Worm (Caenorhabditis elegans) whole organism, L2 larva: Measurements from ENCODE around the gene C04E6.7.

Source experiments
- C34F6.9 ChIP-seq: fragments of 150-350 bp; optimal IDR thresholded peaks from 2 replicates; lab custom pipeline; 2014; ENCODE audit warnings: missing biosample characterization, missing genetic modification characterization
- F13H6.1 ChIP-seq: sonication (generic microtip); optimal IDR thresholded peaks from 2 replicates; lab custom pipeline; 2016; ENCODE audit warnings: missing genetic modification characterization, missing compliant biosample characterization
- R02D3.7 ChIP-seq: fragments of 150-350 bp; optimal IDR thresholded peaks from 2 replicates; lab custom pipeline; 2014; ENCODE audit warnings: missing biosample characterization, missing genetic modification characterization
- Y55F3AM.14 ChIP-seq: fragments of 200-800 bp; sonication (Bioruptor generic); optimal IDR thresholded peaks from 2 replicates; lab custom pipeline; 2018; ENCODE audit warnings: mild to moderate bottlenecking, missing genetic modification characterization, missing compliant biosample characterization
- ZK546.5 ChIP-seq: sonication (generic microtip); optimal IDR thresholded peaks from 2 replicates; lab custom pipeline; 2017; ENCODE audit warnings: missing biosample characterization, missing genetic modification characterization
- alr-1 ChIP-seq: fragments of 150-350 bp; optimal IDR thresholded peaks from 2 replicates; lab custom pipeline; 2014; ENCODE audit warnings: missing biosample characterization, missing genetic modification characterization
- aly-2 ChIP-seq: fragments of 150-350 bp; optimal IDR thresholded peaks from 2 replicates; lab custom pipeline; 2014; ENCODE audit warnings: missing biosample characterization, missing genetic modification characterization
- ama-1 ChIP-seq: fragments of 150-350 bp; optimal IDR thresholded peaks from 2 replicates; lab custom pipeline; 2018; ENCODE audit warnings: inconsistent platforms
- blmp-1 ChIP-seq: sonication (generic microtip); optimal IDR thresholded peaks from 2 replicates; lab custom pipeline; 2017; ENCODE audit warnings: missing genetic modification characterization, mild to moderate bottlenecking, missing compliant biosample characterization, antibody characterized with exemption, moderate library complexity; ENCODE audit not compliant: insufficient read depth
- ceh-16 ChIP-seq: fragments of 150-350 bp; optimal IDR thresholded peaks from 2 replicates; lab custom pipeline; 2014; ENCODE audit warnings: missing biosample characterization, missing genetic modification characterization
- ceh-82 ChIP-seq: fragments of 150-350 bp; optimal IDR thresholded peaks from 2 replicates; lab custom pipeline; 2014; ENCODE audit warnings: missing biosample characterization, missing genetic modification characterization
- crh-2 ChIP-seq: sonication (generic microtip); optimal IDR thresholded peaks from 2 replicates; lab custom pipeline; 2017; ENCODE audit warnings: missing biosample characterization, missing genetic modification characterization
- dmd-4 ChIP-seq: sonication (generic microtip); optimal IDR thresholded peaks from 2 replicates; lab custom pipeline; 2017; ENCODE audit warnings: missing biosample characterization, missing genetic modification characterization
- egl-27 ChIP-seq: sonication (generic microtip); optimal IDR thresholded peaks from 3 replicates; lab custom pipeline; 2017; ENCODE audit warnings: missing biosample characterization, missing genetic modification reagents, missing genetic modification characterization
- elt-1 ChIP-seq: fragments of 150-350 bp; optimal IDR thresholded peaks from 2 replicates; lab custom pipeline; 2014; ENCODE audit warnings: missing biosample characterization, missing genetic modification characterization
- elt-3 ChIP-seq: sonication (generic microtip); optimal IDR thresholded peaks from 2 replicates; lab custom pipeline; 2017; ENCODE audit warnings: missing biosample characterization, missing genetic modification characterization
- fos-1 ChIP-seq: fragments of 150-350 bp; optimal IDR thresholded peaks from 2 replicates; lab custom pipeline; 2014; ENCODE audit warnings: missing biosample characterization, missing genetic modification characterization
- gmeb-1 ChIP-seq: fragments of 150-350 bp; optimal IDR thresholded peaks from 2 replicates; lab custom pipeline; 2014; ENCODE audit warnings: missing biosample characterization, missing genetic modification characterization
- lin-11 ChIP-seq: fragments of 150-350 bp; sonication (generic microtip); optimal IDR thresholded peaks from 2 replicates; lab custom pipeline; 2014; ENCODE audit warnings: missing biosample characterization, missing genetic modification characterization, inconsistent platforms, mixed read lengths
- lin-13 ChIP-seq: fragments of 150-350 bp; optimal IDR thresholded peaks from 2 replicates; lab custom pipeline; 2014; ENCODE audit warnings: missing biosample characterization, missing genetic modification reagents, missing genetic modification characterization
- lin-39 ChIP-seq: fragments of 150-350 bp; optimal IDR thresholded peaks from 2 replicates; lab custom pipeline; 2014; ENCODE audit warnings: missing biosample characterization, missing genetic modification reagents, missing genetic modification characterization
- lsy-2 ChIP-seq, 2 experiments: fragments of 150-350 bp in 1 of 2; sonication (generic microtip) in 1 of 2; optimal IDR thresholded peaks; 2 replicates each; lab custom pipeline; 2014 to 2017; ENCODE audit warnings: missing biosample characterization in 2 of 2, missing genetic modification characterization in 2 of 2
- mab-5 ChIP-seq: fragments of 150-350 bp; optimal IDR thresholded peaks from 2 replicates; lab custom pipeline; 2014; ENCODE audit warnings: missing biosample characterization, missing genetic modification characterization
- mbf-1 ChIP-seq: sonication (generic microtip); optimal IDR thresholded peaks from 2 replicates; lab custom pipeline; 2017; ENCODE audit warnings: missing biosample characterization, missing genetic modification characterization
- mdl-1 ChIP-seq, 2 experiments: fragments of 150-350 bp in 1 of 2; sonication (generic microtip) in 1 of 2; optimal IDR thresholded peaks; 2 replicates each; lab custom pipeline; 2017; ENCODE audit warnings: missing biosample characterization in 2 of 2, missing genetic modification characterization in 2 of 2
- nhr-10 ChIP-seq: sonication (generic microtip); optimal IDR thresholded peaks from 2 replicates; lab custom pipeline; 2017; ENCODE audit warnings: missing biosample characterization, missing genetic modification characterization
- nhr-11 ChIP-seq: fragments of 150-350 bp; optimal IDR thresholded peaks from 2 replicates; lab custom pipeline; 2014; ENCODE audit warnings: missing biosample characterization, missing genetic modification characterization
- nhr-12 ChIP-seq: fragments of 150-350 bp; optimal IDR thresholded peaks from 2 replicates; lab custom pipeline; 2014; ENCODE audit warnings: missing biosample characterization, missing genetic modification characterization
- nhr-129 ChIP-seq: fragments of 150-350 bp; optimal IDR thresholded peaks from 2 replicates; lab custom pipeline; 2014; ENCODE audit warnings: missing biosample characterization, missing genetic modification characterization
- nhr-21 ChIP-seq: fragments of 150-350 bp; optimal IDR thresholded peaks from 2 replicates; lab custom pipeline; 2014; ENCODE audit warnings: missing biosample characterization, missing genetic modification characterization
- nhr-23 ChIP-seq: fragments of 150-350 bp; optimal IDR thresholded peaks from 2 replicates; lab custom pipeline; 2014; ENCODE audit warnings: missing biosample characterization, missing genetic modification reagents, missing genetic modification characterization
- nhr-237 ChIP-seq: fragments of 150-350 bp; optimal IDR thresholded peaks from 2 replicates; lab custom pipeline; 2014; ENCODE audit warnings: missing biosample characterization, missing genetic modification characterization
- nhr-25 ChIP-seq: fragments of 150-350 bp; sonication (generic microtip); optimal IDR thresholded peaks from 3 replicates; lab custom pipeline; 2014; ENCODE audit warnings: missing biosample characterization, missing genetic modification characterization
- nhr-6 ChIP-seq: fragments of 150-350 bp; optimal IDR thresholded peaks from 2 replicates; lab custom pipeline; 2014; ENCODE audit warnings: missing biosample characterization, missing genetic modification characterization
- nhr-77 ChIP-seq: fragments of 150-350 bp; optimal IDR thresholded peaks from 2 replicates; lab custom pipeline; 2014; ENCODE audit warnings: missing biosample characterization, missing genetic modification characterization
- peb-1 ChIP-seq: fragments of 150-350 bp; optimal IDR thresholded peaks from 2 replicates; lab custom pipeline; 2014; ENCODE audit warnings: missing biosample characterization, missing genetic modification characterization
- sem-4 ChIP-seq: fragments of 150-350 bp; optimal IDR thresholded peaks from 2 replicates; lab custom pipeline; 2014; ENCODE audit warnings: missing biosample characterization, missing genetic modification reagents, missing genetic modification characterization
- skn-1 ChIP-seq: sonication (generic microtip); optimal IDR thresholded peaks from 2 replicates; lab custom pipeline; 2017; ENCODE audit warnings: missing biosample characterization, missing genetic modification characterization
- sma-3 ChIP-seq: sonication (generic microtip); optimal IDR thresholded peaks from 2 replicates; lab custom pipeline; 2016; ENCODE audit warnings: missing genetic modification reagents, missing genetic modification characterization, missing compliant biosample characterization
- sma-9 ChIP-seq, 2 experiments: fragments of 150-350 bp in 1 of 2; sonication (generic microtip) in 1 of 2; optimal IDR thresholded peaks; 2 replicates each; lab custom pipeline; 2014 to 2016; ENCODE audit warnings: missing genetic modification characterization in 2 of 2, mild to moderate bottlenecking in 1 of 2, missing biosample characterization in 1 of 2, missing compliant biosample characterization in 1 of 2, missing genetic modification reagents in 1 of 2, moderate library complexity in 1 of 2
- snpc-4 ChIP-seq: fragments of 150-350 bp; optimal IDR thresholded peaks from 2 replicates; lab custom pipeline; 2014; ENCODE audit warnings: missing biosample characterization, missing genetic modification characterization
- unc-39 ChIP-seq: fragments of 150-350 bp; optimal IDR thresholded peaks from 2 replicates; lab custom pipeline; 2014; ENCODE audit warnings: missing biosample characterization, missing genetic modification characterization
- unc-55 ChIP-seq: fragments of 150-350 bp; sonication (generic microtip); optimal IDR thresholded peaks from 3 replicates; lab custom pipeline; 2014; ENCODE audit warnings: missing biosample characterization, missing genetic modification reagents, missing genetic modification characterization
- unc-62 ChIP-seq: fragments of 150-350 bp; optimal IDR thresholded peaks from 2 replicates; lab custom pipeline; 2014; ENCODE audit warnings: missing biosample characterization, missing genetic modification reagents, missing genetic modification characterization
- zag-1 ChIP-seq: fragments of 150-350 bp; optimal IDR thresholded peaks from 2 replicates; lab custom pipeline; 2014; ENCODE audit warnings: missing biosample characterization, missing genetic modification characterization
- ztf-1 ChIP-seq: fragments of 200-800 bp; sonication (Bioruptor generic); conservative IDR thresholded peaks from 2 replicates; pipeline ENCODE4 v1.3.6; 2022; ENCODE audit warnings: missing genetic modification characterization, missing compliant biosample characterization
- ztf-11 ChIP-seq: sonication (generic microtip); optimal IDR thresholded peaks from 2 replicates; lab custom pipeline; 2017; ENCODE audit warnings: missing biosample characterization, missing genetic modification characterization
- ztf-4 ChIP-seq: fragments of 150-350 bp; optimal IDR thresholded peaks from 2 replicates; lab custom pipeline; 2014; ENCODE audit warnings: missing biosample characterization, missing genetic modification characterization

The C04E6.7 gene

DNA sequence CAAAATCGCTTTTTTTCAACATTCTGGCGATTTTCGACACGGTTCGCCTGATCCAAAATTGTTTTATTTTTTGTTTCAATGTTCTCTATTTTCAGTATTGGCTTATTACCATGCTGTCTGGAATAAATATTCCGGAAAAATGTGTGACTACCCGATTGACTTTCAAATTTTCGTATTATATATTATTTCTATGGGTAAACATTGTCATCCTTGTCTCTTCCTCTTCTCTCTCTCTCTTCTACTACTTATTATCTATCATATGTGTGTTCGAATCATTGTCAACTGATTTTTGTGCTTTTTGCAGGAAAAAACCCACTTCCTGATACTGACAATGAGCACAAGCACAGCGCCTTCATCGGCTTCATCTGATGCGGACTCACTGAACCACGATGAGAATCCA lies at the start of gene C04E6.7:
TSS of gene C04E6.7 (plus strand) at position 301 of the 400 bp plus-strand sequence.
- TF ChIP-seq ama-1 (lab: Kevin White, UChicago) = no peak
- no peak for TF ChIP-seq mab-5 (tag; lab: Kevin White, UChicago)
- no peak for TF ChIP-seq snpc-4
- no peak for TF ChIP-seq zag-1 (tag; lab: Kevin White, UChicago)
- no peak for TF ChIP-seq sma-9 (GFP tag; optimal IDR thresholded peaks at IDR 0.05; lab: Kevin White, UChicago)
- no peak for TF ChIP-seq sma-9 (tag; optimal IDR thresholded peaks at IDR 0.05; lab: Kevin White, UChicago)
- TF ChIP-seq nhr-23 = no peak

DNA sequence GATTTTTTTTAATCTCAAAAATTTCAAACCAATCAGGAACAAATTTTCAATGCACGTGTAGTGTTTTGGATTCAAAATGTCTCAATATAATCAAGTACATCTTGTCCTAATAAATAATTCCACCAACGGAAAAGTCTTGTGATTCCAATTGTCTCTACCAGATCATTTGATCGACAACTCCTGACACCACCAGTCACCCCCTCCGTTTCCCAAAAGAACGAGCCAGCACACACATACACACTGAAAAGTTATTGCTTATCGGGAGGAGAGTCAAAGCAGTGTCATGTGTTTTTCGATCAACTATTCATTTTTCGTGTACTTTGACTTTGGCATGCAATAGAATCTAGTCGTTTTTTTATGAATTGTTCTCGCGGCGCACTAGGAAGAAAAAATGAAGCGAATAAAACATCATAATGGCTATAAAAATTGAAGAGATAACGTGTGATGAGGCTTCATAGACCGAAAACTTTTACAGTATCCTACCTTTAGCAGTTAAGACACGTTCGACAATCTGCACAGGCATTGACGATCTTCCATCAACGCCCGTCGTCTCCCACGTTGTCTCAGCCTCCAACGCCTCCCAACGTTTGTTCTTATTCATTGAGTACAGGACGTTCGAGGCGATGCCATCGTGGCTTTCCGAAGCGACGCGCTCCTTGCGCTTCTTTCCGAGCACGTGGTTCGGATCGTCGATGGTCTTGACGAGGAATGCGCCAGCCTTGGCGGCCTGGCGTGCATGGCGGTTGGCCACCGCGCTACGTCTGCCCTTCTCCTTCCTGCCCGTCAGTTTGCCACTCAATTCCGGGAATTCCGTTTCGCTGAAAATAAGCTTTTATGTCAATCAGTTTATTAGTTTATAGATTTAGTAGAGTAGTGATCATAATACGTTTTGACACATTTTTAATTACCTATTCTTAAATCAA lies 49.4 kb upstream of the C04E6.7 start:
- TF ChIP-seq snpc-4 (no peak), ceh-82 (tag; lab: Kevin White, UChicago) (no peak), egl-27 (tag; lab: Kevin White, UChicago) (no peak), blmp-1 (no peak), unc-55 (no peak), aly-2 (no peak), ztf-4 (tag; lab: Kevin White, UChicago) (no peak), nhr-21 (tag; lab: Kevin White, UChicago) (no peak), nhr-77 (no peak), gmeb-1 (peak; percentile 68), zag-1 (tag; lab: Kevin White, UChicago) (no peak), skn-1 (no peak), ztf-11 (tag; lab: Kevin White, UChicago) (no peak), ztf-1 (GFP tag; lab: Robert Waterston, UW) (no peak), nhr-25 (tag; lab: Kevin White, UChicago) (no peak), nhr-237 (tag; lab: Kevin White, UChicago) (no peak), lsy-2 (tag; optimal IDR thresholded peaks at IDR 0.05; lab: Kevin White, UChicago) (peak in 1 of 2 experiments; percentile 59), mbf-1 (no peak), nhr-23 (no peak), lin-13 (GFP tag; lab: Kevin White, UChicago) (no peak), sem-4 (tag; lab: Kevin White, UChicago) (no peak), lin-11 (tag; lab: Kevin White, UChicago) (peak; percentile 48), sma-3 (GFP tag; lab: Kevin White, UChicago) (peak; percentile 32), dmd-4 (tag; lab: Kevin White, UChicago) (no peak), unc-39 (tag; lab: Kevin White, UChicago) (no peak), lin-39 (tag; lab: Kevin White, UChicago) (no peak), C34F6.9 (tag; lab: Kevin White, UChicago) (peak; percentile 60), mab-5 (tag; lab: Kevin White, UChicago) (peak; percentile 17), crh-2 (peak; percentile 73), unc-62 (GFP tag; lab: Kevin White, UChicago) (no peak), elt-3 (no peak), ama-1 (lab: Kevin White, UChicago) (peak; percentile 85), Y55F3AM.14 (GFP tag; lab: Kevin White, UChicago) (no peak), nhr-129 (tag; lab: Kevin White, UChicago) (peak; percentile 90), sma-9 (GFP tag; optimal IDR thresholded peaks at IDR 0.05; lab: Kevin White, UChicago) (peak; percentile 73), sma-9 (tag; optimal IDR thresholded peaks at IDR 0.05; lab: Kevin White, UChicago) (no peak), nhr-6 (no peak), nhr-10 (tag; lab: Kevin White, UChicago) (no peak), elt-1 (no peak), mdl-1 (tag; optimal IDR thresholded peaks at IDR 0.05; lab: Kevin White, UChicago) (peak in 1 of 2 experiments; percentile 31), nhr-11 (tag; lab: Kevin White, UChicago) (no peak), nhr-12 (tag; lab: Kevin White, UChicago) (no peak), fos-1 (tag; lab: Kevin White, UChicago) (peak; percentile 22), F13H6.1 (tag; lab: Kevin White, UChicago) (no peak), R02D3.7 (no peak), alr-1 (tag; lab: Kevin White, UChicago) (no peak), ZK546.5 (tag; lab: Kevin White, UChicago) (no peak), peb-1 (no peak), ceh-16 (no peak)
- TF ChIP-seq, all 48 proteins: peak for 12
